Fruit fly (Drosophila melanogaster) whole organism, embryonic: ENCODE measurements around the gene Bsg.
A peak's percentile ranks its signal among the peaks of the same experiment; 100 is the strongest.

Experiments used
- Bdp1 ChIP-seq: fragments of 200-800 bp; sonication (Bioruptor generic); optimal IDR thresholded peaks from 3 replicates; lab custom pipeline; 2016; ENCODE audit warnings: missing biosample characterization, missing genetic modification characterization
- Bteb2 ChIP-seq: fragments of 200-800 bp; sonication (Bioruptor generic); optimal IDR thresholded peaks from 2 replicates; lab custom pipeline; 2016; ENCODE audit warnings: missing biosample characterization, missing genetic modification characterization
- CG10565 ChIP-seq: fragments of 200-800 bp; sonication (Bioruptor generic); optimal IDR thresholded peaks from 3 replicates; lab custom pipeline; 2016; ENCODE audit warnings: missing biosample characterization, mild to moderate bottlenecking, missing genetic modification characterization
- CG10979 ChIP-seq: fragments of 200-800 bp; sonication (Bioruptor generic); optimal IDR thresholded peaks from 2 replicates; lab custom pipeline; 2018; ENCODE audit warnings: missing biosample characterization, mild to moderate bottlenecking, missing genetic modification characterization, moderate library complexity
- CG12769 ChIP-seq: fragments of 200-800 bp; sonication (Bioruptor generic); optimal IDR thresholded peaks from 2 replicates; lab custom pipeline; 2019; ENCODE audit warnings: missing biosample characterization, mild to moderate bottlenecking, missing genetic modification characterization, moderate library complexity
- CG30403 ChIP-seq: fragments of 200-800 bp; sonication (Bioruptor generic); optimal IDR thresholded peaks from 3 replicates; lab custom pipeline; 2016; ENCODE audit warnings: missing biosample characterization, missing genetic modification characterization
- CG32532 ChIP-seq: fragments of 200-800 bp; sonication (Bioruptor generic); IDR thresholded peaks from 2 replicates; pipeline ENCODE4 v1.3.6; 2022; ENCODE audit warnings: missing biosample characterization, missing genetic modification characterization
- CG3281 ChIP-seq: fragments of 200-800 bp; sonication (Bioruptor generic); optimal IDR thresholded peaks from 3 replicates; lab custom pipeline; 2017; ENCODE audit warnings: missing biosample characterization, mild to moderate bottlenecking, missing genetic modification characterization
- CG34376 ChIP-seq: fragments of 200-800 bp; sonication (Bioruptor generic); optimal IDR thresholded peaks from 2 replicates; lab custom pipeline; 2018; ENCODE audit warnings: missing biosample characterization, mild to moderate bottlenecking, missing genetic modification characterization
- CG6254 ChIP-seq: fragments of 200-800 bp; sonication (Bioruptor generic); optimal IDR thresholded peaks from 3 replicates; lab custom pipeline; 2017; ENCODE audit warnings: mild to moderate bottlenecking, missing biosample characterization, missing genetic modification reagents, missing genetic modification characterization
- CG6813 ChIP-seq: fragments of 200-800 bp; sonication (Bioruptor generic); optimal IDR thresholded peaks from 2 replicates; lab custom pipeline; 2017; ENCODE audit warnings: missing biosample characterization, missing genetic modification characterization, mild to moderate bottlenecking, moderate library complexity, missing genetic modification reagents
- CG7271 ChIP-seq: fragments of 200-800 bp; sonication (Bioruptor generic); optimal IDR thresholded peaks from 2 replicates; lab custom pipeline; 2018; ENCODE audit warnings: missing biosample characterization, mild to moderate bottlenecking, missing genetic modification characterization, moderate library complexity
- CG7556 ChIP-seq: fragments of 200-800 bp; sonication (Bioruptor generic); optimal IDR thresholded peaks from 2 replicates; lab custom pipeline; 2017; ENCODE audit warnings: missing biosample characterization, mild to moderate bottlenecking, missing genetic modification characterization
- CG8281 ChIP-seq: fragments of 200-800 bp; sonication (Bioruptor generic); optimal IDR thresholded peaks from 2 replicates; lab custom pipeline; 2018; ENCODE audit warnings: missing biosample characterization, mild to moderate bottlenecking, missing genetic modification characterization, moderate library complexity
- CG8478 ChIP-seq: fragments of >200 bp; optimal IDR thresholded peaks from 2 replicates; lab custom pipeline; 2018
- CG9817 ChIP-seq: fragments of 200-800 bp; sonication (Bioruptor generic); optimal IDR thresholded peaks from 2 replicates; lab custom pipeline; 2018; ENCODE audit warnings: missing biosample characterization, mild to moderate bottlenecking, missing genetic modification characterization, moderate library complexity
- Dad ChIP-seq: fragments of 200-800 bp; sonication (Bioruptor generic); optimal IDR thresholded peaks from 3 replicates; lab custom pipeline; 2016; ENCODE audit warnings: missing biosample characterization, missing genetic modification characterization
- Eip74EF ChIP-seq, 2 experiments: fragments of 200-800 bp in 1 of 2; fragments of >200 bp in 1 of 2; sonication (Bioruptor generic) in 1 of 2; optimal IDR thresholded peaks; 2 replicates each; lab custom pipeline; 2017 to 2019; ENCODE audit warnings: missing biosample characterization in 2 of 2, missing genetic modification characterization in 2 of 2, mild to moderate bottlenecking in 1 of 2, moderate library complexity in 1 of 2
- H15 ChIP-seq: fragments of 200-800 bp; sonication (Bioruptor generic); IDR thresholded peaks from 3 replicates; pipeline ENCODE4 v1.3.6; 2022; ENCODE audit warnings: missing biosample characterization, missing genetic modification characterization
- Ptx1 ChIP-seq: fragments of 200-800 bp; sonication (Bioruptor generic); IDR thresholded peaks from 2 replicates; pipeline ENCODE4 v1.3.6; 2022; ENCODE audit warnings: missing biosample characterization, missing genetic modification characterization
- Rx ChIP-seq: fragments of 200-800 bp; sonication (Bioruptor generic); IDR thresholded peaks from 2 replicates; pipeline ENCODE4 v1.3.6; 2022; ENCODE audit warnings: missing biosample characterization, missing genetic modification characterization
- Sox100B ChIP-seq: fragments of 200-800 bp; sonication (Bioruptor generic); optimal IDR thresholded peaks from 3 replicates; lab custom pipeline; 2018; ENCODE audit warnings: missing biosample characterization, mild to moderate bottlenecking, missing genetic modification characterization
- Vsx1 ChIP-seq: fragments of 200-800 bp; sonication (Bioruptor generic); optimal IDR thresholded peaks from 2 replicates; lab custom pipeline; 2017; ENCODE audit warnings: missing biosample characterization, mild to moderate bottlenecking, missing genetic modification characterization, missing genetic modification reagents
- ap ChIP-seq: fragments of 200-800 bp; sonication (Bioruptor generic); IDR thresholded peaks from 2 replicates; pipeline ENCODE4 v1.3.6; 2022; ENCODE audit warnings: missing biosample characterization, missing genetic modification characterization
- ara ChIP-seq: fragments of 200-800 bp; sonication (Bioruptor generic); IDR thresholded peaks from 2 replicates; pipeline ENCODE4 v1.3.6; 2022; ENCODE audit warnings: missing biosample characterization, missing genetic modification characterization
- caup ChIP-seq: fragments of 200-800 bp; sonication (Bioruptor generic); optimal IDR thresholded peaks from 3 replicates; lab custom pipeline; 2017; ENCODE audit warnings: missing biosample characterization, mild to moderate bottlenecking, missing genetic modification characterization, moderate library complexity; ENCODE audit not compliant: severe bottlenecking
- chinmo ChIP-seq: fragments of 200-800 bp; sonication (Bioruptor generic); IDR thresholded peaks from 4 replicates; pipeline ENCODE4 v1.3.6; 2022; ENCODE audit warnings: missing biosample characterization, missing genetic modification characterization; ENCODE audit not compliant: partially characterized antibody
- emc ChIP-seq: fragments of 200-800 bp; sonication (Bioruptor generic); optimal IDR thresholded peaks from 2 replicates; lab custom pipeline; 2016; ENCODE audit warnings: missing biosample characterization, missing genetic modification characterization
- exex ChIP-seq: fragments of 200-800 bp; sonication (Bioruptor generic); optimal IDR thresholded peaks from 4 replicates; lab custom pipeline; 2018; ENCODE audit warnings: missing biosample characterization, mild to moderate bottlenecking, missing genetic modification characterization, moderate library complexity
- ftz-f1 ChIP-seq: fragments of 200-800 bp; sonication (Bioruptor generic); optimal IDR thresholded peaks from 2 replicates; lab custom pipeline; 2016; ENCODE audit warnings: missing biosample characterization, missing genetic modification characterization
- kni ChIP-seq: fragments of 200-800 bp; sonication (Bioruptor generic); optimal IDR thresholded peaks from 3 replicates; lab custom pipeline; 2017; ENCODE audit warnings: mild to moderate bottlenecking, missing biosample characterization, missing genetic modification reagents, missing genetic modification characterization
- lab ChIP-seq: fragments of 200-800 bp; sonication (Bioruptor generic); optimal IDR thresholded peaks from 3 replicates; lab custom pipeline; 2017; ENCODE audit warnings: missing biosample characterization, missing genetic modification characterization, mild to moderate bottlenecking, moderate library complexity, missing genetic modification reagents
- lilli ChIP-seq: fragments of 200-800 bp; sonication (Bioruptor generic); optimal IDR thresholded peaks from 3 replicates; lab custom pipeline; 2016; ENCODE audit warnings: missing biosample characterization, missing genetic modification characterization
- mam ChIP-seq: fragments of 200-800 bp; sonication (Bioruptor generic); optimal IDR thresholded peaks from 3 replicates; lab custom pipeline; 2016; ENCODE audit warnings: missing biosample characterization, missing genetic modification characterization
- oc ChIP-seq: fragments of 200-800 bp; sonication (Bioruptor generic); optimal IDR thresholded peaks from 2 replicates; lab custom pipeline; 2018; ENCODE audit warnings: missing biosample characterization, mild to moderate bottlenecking, missing genetic modification characterization, moderate library complexity
- otp ChIP-seq: fragments of 200-800 bp; sonication (Bioruptor generic); IDR thresholded peaks from 3 replicates; pipeline ENCODE4, ENCODE4 v1.3.6; 2022; ENCODE audit warnings: missing biosample characterization, missing genetic modification characterization
- run ChIP-seq: fragments of 200-800 bp; sonication (Bioruptor generic); optimal IDR thresholded peaks from 3 replicates; lab custom pipeline; 2018; ENCODE audit warnings: missing biosample characterization, mild to moderate bottlenecking, missing genetic modification characterization
- sd ChIP-seq: fragments of 200-800 bp; sonication (Bioruptor generic); optimal IDR thresholded peaks from 3 replicates; lab custom pipeline; 2018; ENCODE audit warnings: missing biosample characterization, mild to moderate bottlenecking, missing genetic modification characterization, moderate library complexity
- sens ChIP-seq: fragments of 200-800 bp; sonication (Bioruptor generic); peaks from one replicate; lab custom pipeline; 2016; ENCODE audit warnings: missing biosample characterization, missing genetic modification characterization
- sens-2 ChIP-seq: fragments of 200-800 bp; sonication (Bioruptor generic); IDR thresholded peaks from 2 replicates; pipeline ENCODE4 v1.3.6; 2022; ENCODE audit warnings: missing biosample characterization, missing genetic modification characterization
- slp2 ChIP-seq: fragments of 200-800 bp; sonication (Bioruptor generic); optimal IDR thresholded peaks from 2 replicates; lab custom pipeline; 2016; ENCODE audit warnings: missing biosample characterization, missing genetic modification characterization
- stwl ChIP-seq: fragments of 200-800 bp; sonication (Bioruptor generic); optimal IDR thresholded peaks from 3 replicates; lab custom pipeline; 2018; ENCODE audit warnings: missing biosample characterization, mild to moderate bottlenecking, missing genetic modification characterization, moderate library complexity
- tll ChIP-seq, 2 experiments: fragments of 200-800 bp in 1 of 2; fragments of >200 bp in 1 of 2; sonication (Bioruptor generic) in 1 of 2; optimal IDR thresholded peaks; 2 replicates each; lab custom pipeline; 2017 to 2019; ENCODE audit warnings: missing biosample characterization in 2 of 2, missing genetic modification characterization in 2 of 2, mild to moderate bottlenecking in 1 of 2, moderate library complexity in 1 of 2

Bsg gene

DNA sequence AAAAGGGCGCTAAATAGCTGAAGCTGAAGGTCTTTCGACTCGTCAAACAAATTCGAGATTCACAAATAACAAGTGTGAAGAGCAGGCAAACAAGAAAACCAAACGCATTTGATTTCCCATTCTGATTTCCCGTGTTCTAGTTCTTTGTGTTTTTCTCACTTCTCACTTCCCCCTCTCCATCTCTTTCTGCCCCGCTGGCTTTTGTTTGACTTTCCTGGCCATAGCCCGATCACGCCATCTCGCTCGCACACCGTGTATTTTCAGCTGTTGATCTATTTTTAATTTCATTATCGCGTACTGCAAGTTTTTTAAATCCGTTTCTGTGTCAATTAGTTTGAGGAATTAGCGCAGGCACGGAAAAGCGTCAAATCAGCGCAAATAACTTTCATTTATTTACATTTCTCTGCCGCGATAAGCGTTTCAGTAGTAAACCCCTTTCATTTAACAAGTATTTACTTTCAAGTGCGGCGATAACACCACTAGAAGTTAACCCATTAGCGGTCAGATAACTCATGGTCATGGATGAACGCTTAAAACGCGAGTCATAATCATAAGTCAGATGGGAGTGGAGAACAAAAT is 80.5 kb downstream of the Bsg start (continued):
- TF ChIP-seq kni (GFP tag; lab: Kevin White, UChicago) (peak; percentile 53), CG7556 (GFP tag; lab: Kevin White, UChicago) (no peak), Bteb2 (GFP tag; lab: Kevin White, UChicago) (no peak), otp (peak; percentile 4; the same call in 1 of the 3 replicates), CG6813 (GFP tag; lab: Kevin White, UChicago) (peak; percentile 9), exex (tag; lab: Kevin White, UChicago) (peak; percentile 46), Vsx1 (peak; percentile 33), CG30403 (GFP tag; lab: Kevin White, UChicago) (no peak), lilli (GFP tag; lab: Kevin White, UChicago) (no peak), Eip74EF (GFP tag; optimal IDR thresholded peaks at IDR 0.05; lab: Kevin White, UChicago) (peak in 1 of 2 experiments; percentile 53), run (tag; lab: Kevin White, UChicago) (peak; percentile 37), Dad (GFP tag; lab: Kevin White, UChicago) (no peak), Sox100B (GFP tag; lab: Kevin White, UChicago) (no peak), CG10979 (tag; lab: Kevin White, UChicago) (no peak), caup (GFP tag; lab: Kevin White, UChicago) (peak; percentile 4), Bdp1 (GFP tag; lab: Kevin White, UChicago) (no peak), CG8281 (tag; lab: Kevin White, UChicago) (peak; percentile 9), ftz-f1 (GFP tag; lab: Kevin White, UChicago) (no peak), sens-2 (0 out of 2 replicates have a peak, but pooled peaks have one; percentile 45), ap (GFP tag; lab: Robert Waterston, UW) (no peak), mam (GFP tag; lab: Kevin White, UChicago) (no peak), CG3281 (GFP tag; lab: Kevin White, UChicago) (peak; percentile 4), tll (GFP tag; optimal IDR thresholded peaks at IDR 0.05; lab: Kevin White, UChicago) (peak in 1 of 2 experiments; percentile 78), oc (peak; percentile 7), CG34376 (GFP tag; lab: Kevin White, UChicago) (no peak), sens (GFP tag; lab: Kevin White, UChicago) (no peak), CG8478 (no peak), Rx (no peak), chinmo (0 out of 4 replicates have a peak, but pooled peaks have one; percentile 50), stwl (tag; lab: Kevin White, UChicago) (no peak), CG12769 (tag; lab: Kevin White, UChicago) (peak; percentile 70), ara (peak; percentile 13; the same call in 1 of the 2 replicates), CG6254 (GFP tag; lab: Kevin White, UChicago) (no peak), sd (tag; lab: Kevin White, UChicago) (peak; percentile 18), slp2 (GFP tag; lab: Kevin White, UChicago) (no peak), emc (no peak), Ptx1 (no peak), lab (peak; percentile 3), CG7271 (no peak), CG10565 (GFP tag; lab: Kevin White, UChicago) (no peak), CG9817 (tag; lab: Kevin White, UChicago) (no peak), H15 (no peak), CG32532 (GFP tag; lab: Robert Waterston, UW) (no peak)
